Fruit fly (Drosophila melanogaster) whole organism: ENCODE results near the gene CG14277.

Source experiments
- CG8478 ChIP-seq: fragments of >200 bp; optimal IDR thresholded peaks from 2 replicates; lab custom pipeline; 2018; ENCODE audit warnings: inconsistent platforms
- pan ChIP-seq: fragments of >200 bp; optimal IDR thresholded peaks from 2 replicates; lab custom pipeline; 2017

DNA sequence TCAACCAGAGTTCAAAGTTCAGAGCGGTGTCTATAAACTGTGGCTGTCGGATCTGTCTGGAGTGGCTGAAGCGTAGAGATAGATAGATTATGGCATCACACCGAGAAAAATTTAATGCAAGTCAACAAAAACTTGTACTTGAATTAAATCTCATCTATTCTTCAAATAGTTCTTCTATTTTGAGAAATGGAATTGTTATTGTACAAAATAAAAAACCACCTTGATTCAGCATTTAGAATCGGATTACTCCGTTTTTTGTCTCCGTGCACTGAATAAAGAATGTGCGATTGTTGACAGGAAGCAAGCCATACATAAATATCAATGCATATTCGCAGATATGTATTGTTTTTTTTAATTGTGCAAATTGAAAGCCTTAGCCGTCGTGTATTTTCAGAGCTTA, 12.7 kb upstream of the CG14277 start:
- TF ChIP-seq pan (lab: Kevin White, UChicago) (peak; percentile 10), CG8478 (lab: Kevin White, UChicago) (no peak)
